Fruit fly (Drosophila melanogaster) whole organism, embryonic: ENCODE data around the gene CG3040.

Experiments
- Abd-B ChIP-seq: fragments of 200-800 bp; sonication (Bioruptor generic); optimal IDR thresholded peaks from 2 replicates; lab custom pipeline; 2018; ENCODE audit warnings: missing biosample characterization, mild to moderate bottlenecking, missing genetic modification characterization, moderate library complexity
- Asciz ChIP-seq: fragments of 200-800 bp; sonication (Bioruptor generic); optimal IDR thresholded peaks from 2 replicates; lab custom pipeline; 2017; ENCODE audit warnings: missing biosample characterization, mild to moderate bottlenecking, missing genetic modification characterization, missing genetic modification reagents
- CG10267 ChIP-seq: fragments of 200-800 bp; sonication (Bioruptor generic); optimal IDR thresholded peaks from 2 replicates; lab custom pipeline; 2018; ENCODE audit warnings: missing biosample characterization, mild to moderate bottlenecking, missing genetic modification characterization, moderate library complexity
- CG10565 ChIP-seq: fragments of 200-800 bp; sonication (Bioruptor generic); optimal IDR thresholded peaks from 3 replicates; lab custom pipeline; 2016; ENCODE audit warnings: missing biosample characterization, mild to moderate bottlenecking, missing genetic modification characterization
- CG12155 ChIP-seq: fragments of 200-800 bp; sonication (Bioruptor generic); optimal IDR thresholded peaks from 3 replicates; lab custom pipeline; 2016; ENCODE audit warnings: missing biosample characterization, missing genetic modification characterization
- CG13894 ChIP-seq: fragments of 200-800 bp; sonication (Bioruptor generic); optimal IDR thresholded peaks from 3 replicates; lab custom pipeline; 2018; ENCODE audit warnings: missing biosample characterization, mild to moderate bottlenecking, missing genetic modification characterization, moderate library complexity
- CG14710 ChIP-seq: fragments of 200-800 bp; sonication (Bioruptor generic); optimal IDR thresholded peaks from 3 replicates; lab custom pipeline; 2019; ENCODE audit warnings: missing biosample characterization, mild to moderate bottlenecking, missing genetic modification characterization, moderate library complexity
- CG15269 ChIP-seq: fragments of 200-800 bp; sonication (Bioruptor generic); optimal IDR thresholded peaks from 2 replicates; lab custom pipeline; 2018; ENCODE audit warnings: missing biosample characterization, mild to moderate bottlenecking, missing genetic modification characterization, moderate library complexity
- CG1529 ChIP-seq: fragments of 200-800 bp; sonication (Bioruptor generic); optimal IDR thresholded peaks from 3 replicates; lab custom pipeline; 2018; ENCODE audit warnings: missing biosample characterization, missing genetic modification characterization
- CG15696 ChIP-seq: fragments of 200-800 bp; sonication (Bioruptor generic); optimal IDR thresholded peaks from 2 replicates; lab custom pipeline; 2019; ENCODE audit warnings: missing biosample characterization, mild to moderate bottlenecking, missing genetic modification characterization, moderate library complexity
- CG17328 ChIP-seq: fragments of 200-800 bp; sonication (Bioruptor generic); IDR thresholded peaks from 2 replicates; pipeline ENCODE4 v1.3.6; 2022; ENCODE audit warnings: missing biosample characterization, missing genetic modification characterization
- CG1792 ChIP-seq: fragments of 200-800 bp; sonication (Bioruptor generic); optimal IDR thresholded peaks from 2 replicates; lab custom pipeline; 2016; ENCODE audit warnings: missing biosample characterization, missing genetic modification characterization
- CG2116 ChIP-seq: fragments of 200-800 bp; sonication (Bioruptor generic); optimal IDR thresholded peaks from 3 replicates; lab custom pipeline; 2018; ENCODE audit warnings: missing biosample characterization, mild to moderate bottlenecking, missing genetic modification characterization
- CG2712 ChIP-seq: fragments of 200-800 bp; optimal IDR thresholded peaks from 3 replicates; lab custom pipeline; 2019; ENCODE audit warnings: missing biosample characterization, mild to moderate bottlenecking, missing genetic modification characterization, moderate library complexity
- CG30431 ChIP-seq: fragments of 200-800 bp; sonication (Bioruptor generic); optimal IDR thresholded peaks from 2 replicates; lab custom pipeline; 2017; ENCODE audit warnings: missing biosample characterization, missing genetic modification characterization
- CG31441 ChIP-seq: fragments of 200-800 bp; sonication (Bioruptor generic); IDR thresholded peaks from 2 replicates; pipeline ENCODE4 v1.3.6; 2022; ENCODE audit warnings: missing biosample characterization, missing genetic modification characterization
- CG4707 ChIP-seq: fragments of 200-800 bp; sonication (Bioruptor generic); optimal IDR thresholded peaks from 2 replicates; lab custom pipeline; 2018; ENCODE audit warnings: missing biosample characterization, mild to moderate bottlenecking, missing genetic modification characterization, moderate library complexity
- CG6654 ChIP-seq: fragments of 200-800 bp; sonication (Bioruptor generic); optimal IDR thresholded peaks from 2 replicates; lab custom pipeline; 2017; ENCODE audit warnings: missing biosample characterization, mild to moderate bottlenecking, missing genetic modification characterization
- CG7745 ChIP-seq: fragments of 200-800 bp; sonication (Bioruptor generic); optimal IDR thresholded peaks from 2 replicates; lab custom pipeline; 2018; ENCODE audit warnings: missing biosample characterization, mild to moderate bottlenecking, missing genetic modification characterization, moderate library complexity
- CG7839 ChIP-seq: fragments of 200-800 bp; sonication (Bioruptor generic); optimal IDR thresholded peaks from 3 replicates; lab custom pipeline; 2018; ENCODE audit warnings: missing biosample characterization, mild to moderate bottlenecking, missing genetic modification characterization, moderate library complexity
- CG9609 ChIP-seq: fragments of 200-800 bp; sonication (Bioruptor generic); optimal IDR thresholded peaks from 3 replicates; lab custom pipeline; 2016; ENCODE audit warnings: missing biosample characterization, missing genetic modification characterization
- CrebB ChIP-seq: fragments of 200-800 bp; sonication (Bioruptor generic); optimal IDR thresholded peaks from 3 replicates; lab custom pipeline; 2018; ENCODE audit warnings: missing biosample characterization, mild to moderate bottlenecking, missing genetic modification characterization
- D19A ChIP-seq: fragments of 200-800 bp; optimal IDR thresholded peaks from 3 replicates; lab custom pipeline; 2019; ENCODE audit warnings: missing biosample characterization, mild to moderate bottlenecking, missing genetic modification characterization, moderate library complexity
- Eip74EF ChIP-seq, 2 experiments: fragments of 200-800 bp in 1 of 2; fragments of >200 bp in 1 of 2; sonication (Bioruptor generic) in 1 of 2; optimal IDR thresholded peaks; 2 replicates each; lab custom pipeline; 2017 to 2019; ENCODE audit warnings: missing biosample characterization in 2 of 2, missing genetic modification characterization in 2 of 2, mild to moderate bottlenecking in 1 of 2, moderate library complexity in 1 of 2
- HHEX ChIP-seq: fragments of 200-800 bp; sonication (Bioruptor generic); optimal IDR thresholded peaks from 3 replicates; lab custom pipeline; 2017; ENCODE audit warnings: missing biosample characterization, mild to moderate bottlenecking, missing genetic modification characterization, missing genetic modification reagents
- NfI ChIP-seq: fragments of 200-800 bp; sonication (Bioruptor generic); optimal IDR thresholded peaks from 3 replicates; lab custom pipeline; 2018; ENCODE audit warnings: missing biosample characterization, mild to moderate bottlenecking, missing genetic modification characterization, moderate library complexity
- PHDP ChIP-seq: fragments of 200-800 bp; sonication (Bioruptor generic); optimal IDR thresholded peaks from 3 replicates; lab custom pipeline; 2018; ENCODE audit warnings: missing biosample characterization, mild to moderate bottlenecking, missing genetic modification characterization, moderate library complexity
- Ravus ChIP-seq: fragments of 200-800 bp; sonication (Bioruptor generic); IDR thresholded peaks from 2 replicates; pipeline ENCODE4 v1.3.6; 2022; ENCODE audit warnings: missing biosample characterization, missing genetic modification characterization
- Spps ChIP-seq: fragments of 200-800 bp; sonication (Bioruptor generic); optimal IDR thresholded peaks from 2 replicates; lab custom pipeline; 2018; ENCODE audit warnings: missing biosample characterization, mild to moderate bottlenecking, missing genetic modification characterization
- Sry-β ChIP-seq: fragments of 200-800 bp; sonication (Bioruptor generic); optimal IDR thresholded peaks from 2 replicates; lab custom pipeline; 2018; ENCODE audit warnings: missing biosample characterization, mild to moderate bottlenecking, missing genetic modification characterization, moderate library complexity
- Taf1 ChIP-seq: fragments of 200-800 bp; sonication (Bioruptor generic); IDR thresholded peaks from 2 replicates; pipeline ENCODE4 v1.3.6; 2022; ENCODE audit warnings: missing biosample characterization, missing genetic modification characterization
- Trl ChIP-seq, 3 experiments: fragments of >200 bp in 2 of 3; fragments of 200-800 bp in 1 of 3; sonication (Bioruptor generic) in 1 of 3; optimal IDR thresholded peaks; 2 replicates in 1 of 3; 3 replicates in 2 of 3; lab custom pipeline; 2016 to 2017; ENCODE audit warnings: missing biosample characterization in 1 of 3, missing genetic modification characterization in 1 of 3
- Xbp1 ChIP-seq: fragments of 200-800 bp; sonication (Bioruptor generic); optimal IDR thresholded peaks from 3 replicates; lab custom pipeline; 2016; ENCODE audit warnings: missing biosample characterization, mild to moderate bottlenecking, missing genetic modification characterization
- ap ChIP-seq: fragments of 200-800 bp; sonication (Bioruptor generic); IDR thresholded peaks from 2 replicates; pipeline ENCODE4 v1.3.6; 2022; ENCODE audit warnings: missing biosample characterization, missing genetic modification characterization
- corto ChIP-seq: fragments of 200-800 bp; sonication (Bioruptor generic); optimal IDR thresholded peaks from 2 replicates; lab custom pipeline; 2016; ENCODE audit warnings: missing biosample characterization, mild to moderate bottlenecking, missing genetic modification characterization, moderate library complexity
- dmrt99B ChIP-seq: fragments of 200-800 bp; sonication (Bioruptor generic); optimal IDR thresholded peaks from 2 replicates; lab custom pipeline; 2018; ENCODE audit warnings: missing biosample characterization, mild to moderate bottlenecking, missing genetic modification characterization, moderate library complexity
- fd3F ChIP-seq: fragments of 200-800 bp; sonication (Bioruptor generic); optimal IDR thresholded peaks from 2 replicates; lab custom pipeline; 2018; ENCODE audit warnings: missing biosample characterization, mild to moderate bottlenecking, missing genetic modification characterization, moderate library complexity
- fu2 ChIP-seq: fragments of 200-800 bp; sonication (Bioruptor generic); optimal IDR thresholded peaks from 2 replicates; lab custom pipeline; 2016; ENCODE audit warnings: missing biosample characterization, missing genetic modification characterization
- grau ChIP-seq: fragments of 200-800 bp; optimal IDR thresholded peaks from 3 replicates; lab custom pipeline; 2019; ENCODE audit warnings: missing biosample characterization, mild to moderate bottlenecking, missing genetic modification characterization, moderate library complexity
- ind ChIP-seq: fragments of 200-800 bp; sonication (Bioruptor generic); optimal IDR thresholded peaks from 3 replicates; lab custom pipeline; 2016; ENCODE audit warnings: missing biosample characterization, missing genetic modification characterization
- lab ChIP-seq: fragments of 200-800 bp; sonication (Bioruptor generic); optimal IDR thresholded peaks from 3 replicates; lab custom pipeline; 2017; ENCODE audit warnings: missing biosample characterization, missing genetic modification characterization, mild to moderate bottlenecking, moderate library complexity, missing genetic modification reagents
- pita ChIP-seq: fragments of 200-800 bp; sonication (Bioruptor generic); optimal IDR thresholded peaks from 2 replicates; lab custom pipeline; 2017; ENCODE audit warnings: missing biosample characterization, mild to moderate bottlenecking, missing genetic modification characterization
- ranshi ChIP-seq: fragments of 200-800 bp; sonication (Bioruptor generic); IDR thresholded peaks from 2 replicates; pipeline ENCODE4 v1.3.6; 2022; ENCODE audit warnings: missing biosample characterization, missing genetic modification characterization
- sens ChIP-seq: fragments of 200-800 bp; sonication (Bioruptor generic); peaks from one replicate; lab custom pipeline; 2016; ENCODE audit warnings: missing biosample characterization, missing genetic modification characterization
- tio ChIP-seq: fragments of 200-800 bp; sonication (Bioruptor generic); optimal IDR thresholded peaks from 2 replicates; lab custom pipeline; 2017; ENCODE audit warnings: missing biosample characterization, missing genetic modification characterization, inconsistent platforms
- trem ChIP-seq: fragments of 200-800 bp; optimal IDR thresholded peaks from 3 replicates; lab custom pipeline; 2019; ENCODE audit warnings: missing biosample characterization, mild to moderate bottlenecking, missing genetic modification characterization, moderate library complexity
- unpg ChIP-seq: fragments of 200-800 bp; sonication (Bioruptor generic); optimal IDR thresholded peaks from 3 replicates; lab custom pipeline; 2018; ENCODE audit warnings: missing biosample characterization, mild to moderate bottlenecking, missing genetic modification characterization, moderate library complexity
- zen ChIP-seq: fragments of 200-800 bp; sonication (Bioruptor generic); optimal IDR thresholded peaks from 3 replicates; lab custom pipeline; 2018; ENCODE audit warnings: missing biosample characterization, mild to moderate bottlenecking, missing genetic modification characterization, moderate library complexity
- zf30C ChIP-seq: fragments of 200-800 bp; sonication (Bioruptor generic); optimal IDR thresholded peaks from 3 replicates; lab custom pipeline; 2018; ENCODE audit warnings: missing biosample characterization, mild to moderate bottlenecking, missing genetic modification characterization

The CG3040 gene

DNA sequence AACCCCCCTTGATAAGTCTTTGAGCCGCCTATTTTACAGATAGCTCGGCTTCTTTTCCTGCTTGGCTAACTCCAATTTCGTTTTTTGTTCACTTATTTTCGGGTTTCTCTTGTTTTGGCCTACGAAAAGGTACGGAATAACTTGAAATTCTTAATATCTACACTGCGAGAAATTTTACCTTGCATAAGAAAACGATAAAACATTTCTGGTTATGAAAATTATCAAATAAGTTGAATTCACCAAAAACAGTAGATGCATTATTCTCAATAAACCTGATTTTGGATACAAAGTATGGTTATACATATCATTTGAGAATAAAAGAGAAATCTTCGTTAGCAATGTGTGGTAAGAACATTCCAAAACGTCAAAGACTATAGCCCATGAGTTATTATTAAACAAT, 8.9 kb upstream of the CG3040 start (continued):
- peak; percentile 41 for TF ChIP-seq lab
- peak; percentile 29 for TF ChIP-seq Asciz (GFP tag; lab: Kevin White, UChicago)
- no peak for TF ChIP-seq CG10565 (GFP tag; lab: Kevin White, UChicago)
- TF ChIP-seq NfI (GFP tag; lab: Kevin White, UChicago): no peak
- peak; percentile 27; the same call in 1 of the 2 replicates for TF ChIP-seq ap (GFP tag; lab: Robert Waterston, UW)
- TF ChIP-seq trem (tag; lab: Kevin White, UChicago): peak; percentile 46
- TF ChIP-seq Sry-β (GFP tag; lab: Kevin White, UChicago): peak; percentile 0
- peak; percentile 32 for TF ChIP-seq CG1792 (GFP tag; lab: Kevin White, UChicago)
- peak; percentile 10 for TF ChIP-seq CG12155 (GFP tag; lab: Kevin White, UChicago)
- peak; percentile 34 for TF ChIP-seq CG15696 (tag; lab: Kevin White, UChicago)
- TF ChIP-seq CG9609 (GFP tag; lab: Kevin White, UChicago): peak; percentile 38
- no peak for TF ChIP-seq CG6654 (GFP tag; lab: Kevin White, UChicago)
- TF ChIP-seq Ravus (GFP tag; lab: Robert Waterston, UW): no peak
- peak; percentile 53 for TF ChIP-seq CG7839 (tag; lab: Kevin White, UChicago)
- TF ChIP-seq tio: peak; percentile 12
- peak; percentile 7 for TF ChIP-seq Abd-B (GFP tag; lab: Kevin White, UChicago)
- peak; percentile 64 for TF ChIP-seq CG2712 (tag; lab: Kevin White, UChicago)
- peak; percentile 51 for TF ChIP-seq CG10267 (tag; lab: Kevin White, UChicago)
- peak; percentile 26 for TF ChIP-seq Xbp1 (GFP tag; lab: Kevin White, UChicago)
- peak; percentile 2 for TF ChIP-seq fd3F (GFP tag; lab: Kevin White, UChicago)
- peak; percentile 2 for TF ChIP-seq CG4707 (GFP tag; lab: Kevin White, UChicago)
- TF ChIP-seq Taf1 (GFP tag; lab: Robert Waterston, UW): no peak
- TF ChIP-seq CG30431 (GFP tag; lab: Kevin White, UChicago): no peak
- TF ChIP-seq CG17328: peak; percentile 62; the same call in 1 of the 2 replicates
- peak; percentile 60 for TF ChIP-seq dmrt99B
- peak; percentile 32 for TF ChIP-seq D19A
- peak; percentile 15 for TF ChIP-seq ind (GFP tag; lab: Kevin White, UChicago)
- TF ChIP-seq zf30C (GFP tag; lab: Kevin White, UChicago): peak; percentile 77
- TF ChIP-seq zen (tag; lab: Kevin White, UChicago): peak; percentile 25
- peak; percentile 75 for TF ChIP-seq sens
- TF ChIP-seq PHDP (tag; lab: Kevin White, UChicago): peak; percentile 50
- TF ChIP-seq unpg (GFP tag; lab: Kevin White, UChicago): peak; percentile 68
- TF ChIP-seq CG15269 (tag; lab: Kevin White, UChicago): peak; percentile 31
- 0 out of 2 replicates have a peak, but pooled peaks have one; percentile 16 for TF ChIP-seq ranshi (GFP tag; lab: Robert Waterston, UW)
- peak in 1 of 2 experiments; percentile 55 for TF ChIP-seq Trl (optimal IDR thresholded peaks at IDR 0.05; lab: Kevin White, UChicago)
- no peak for TF ChIP-seq Trl (GFP tag; optimal IDR thresholded peaks at IDR 0.05; lab: Kevin White, UChicago)
- no peak for TF ChIP-seq CG13894 (tag; lab: Kevin White, UChicago)
- TF ChIP-seq corto: no peak
- no peak for TF ChIP-seq CG7745 (tag; lab: Kevin White, UChicago)
- peak; percentile 55 for TF ChIP-seq CG14710
- peak; percentile 12 for TF ChIP-seq CG2116 (GFP tag; lab: Kevin White, UChicago)
- no peak for TF ChIP-seq CrebB
- peak; percentile 37 for TF ChIP-seq Spps
- no peak for TF ChIP-seq HHEX (GFP tag; lab: Kevin White, UChicago)
- TF ChIP-seq grau (tag; lab: Kevin White, UChicago): peak; percentile 50
- no peak for TF ChIP-seq fu2
- TF ChIP-seq pita (GFP tag; lab: Kevin White, UChicago): no peak
- TF ChIP-seq Eip74EF (GFP tag; optimal IDR thresholded peaks at IDR 0.05; lab: Kevin White, UChicago): no peak
- no peak for TF ChIP-seq CG1529 (GFP tag; lab: Kevin White, UChicago)
- 0 out of 2 replicates have a peak, but pooled peaks have one; percentile 12 for TF ChIP-seq CG31441 (GFP tag; lab: Robert Waterston, UW)
